Worm (Caenorhabditis elegans) whole organism, L1 larva: Measurements from ENCODE around the gene fbxb-87.

Experiments used
- C04F5.9 ChIP-seq: sonication (generic microtip); optimal IDR thresholded peaks from 2 replicates; lab custom pipeline; 2016; ENCODE audit warnings: missing genetic modification characterization, missing compliant biosample characterization
- fkh-4 ChIP-seq: sonication (generic microtip); optimal IDR thresholded peaks from 2 replicates; lab custom pipeline; 2016; ENCODE audit warnings: missing compliant biosample characterization, missing genetic modification characterization, borderline replicate concordance
- lir-3 ChIP-seq: sonication (generic microtip); optimal IDR thresholded peaks from 2 replicates; lab custom pipeline; 2016; ENCODE audit warnings: mild to moderate bottlenecking, missing genetic modification characterization, moderate library complexity, missing compliant biosample characterization; ENCODE audit not compliant: poor library complexity
- unc-98 ChIP-seq: fragments of 200-800 bp; sonication (Bioruptor generic); IDR thresholded peaks from 2 replicates; pipeline ENCODE4 v1.3.6; 2022; ENCODE audit warnings: missing genetic modification characterization, missing compliant biosample characterization

ce11 chrIII:10921474-10921873, 27.2 kb downstream of the fbxb-87 start:
- no peak for TF ChIP-seq fkh-4 (tag; lab: Kevin White, UChicago)
- no peak for TF ChIP-seq lir-3
- TF ChIP-seq C04F5.9 (tag; lab: Kevin White, UChicago), result no peak
- TF ChIP-seq unc-98 (GFP tag; lab: Robert Waterston, UW), result no peak
